Worm (Caenorhabditis elegans) whole organism, midembryonic: ENCODE measurements around the gene dcaf-1.

Source experiments
- T22C8.4 ChIP-seq: fragments of 200-800 bp; sonication (Bioruptor generic); IDR thresholded peaks from 2 replicates; pipeline ENCODE4 v1.3.6; 2022; ENCODE audit warnings: missing genetic modification characterization, missing compliant biosample characterization
- cog-1 ChIP-seq: sonication (generic microtip); optimal IDR thresholded peaks from 2 replicates; lab custom pipeline; 2016; ENCODE audit warnings: missing genetic modification characterization, missing compliant biosample characterization
- flt-1 ChIP-seq: fragments of 200-800 bp; sonication (Bioruptor generic); IDR thresholded peaks from 2 replicates; pipeline ENCODE4 v1.3.6; 2022; ENCODE audit warnings: missing genetic modification characterization, missing compliant biosample characterization
- klf-2 ChIP-seq: fragments of 200-800 bp; sonication (Bioruptor generic); conservative IDR thresholded peaks from 2 replicates; pipeline ENCODE4 v1.3.6; 2022; ENCODE audit warnings: missing genetic modification reagents, missing genetic modification characterization, missing compliant biosample characterization
- med-1 ChIP-seq: sonication (generic microtip); optimal IDR thresholded peaks from 2 replicates; lab custom pipeline; 2017; ENCODE audit warnings: missing genetic modification characterization, mild to moderate bottlenecking, missing compliant biosample characterization, antibody characterized with exemption, missing genetic modification reagents; ENCODE audit not compliant: insufficient read depth
- ref-1 ChIP-seq: fragments of 200-800 bp; sonication (Bioruptor generic); conservative IDR thresholded peaks from 2 replicates; pipeline ENCODE4 v1.3.6; 2022; ENCODE audit warnings: missing genetic modification reagents, missing genetic modification characterization, missing compliant biosample characterization
- tab-1 ChIP-seq: fragments of 200-800 bp; sonication (Bioruptor generic); IDR thresholded peaks from 2 replicates; pipeline ENCODE4 v1.3.6; 2022; ENCODE audit warnings: missing genetic modification characterization, missing compliant biosample characterization
- ztf-23 ChIP-seq: fragments of 200-800 bp; sonication (Bioruptor generic); IDR thresholded peaks from 2 replicates; pipeline ENCODE4 v1.3.6; 2022; ENCODE audit warnings: missing genetic modification reagents, missing genetic modification characterization, missing compliant biosample characterization
- ztf-29 ChIP-seq: fragments of 200-800 bp; sonication (Bioruptor generic); IDR thresholded peaks from 2 replicates; pipeline ENCODE4 v1.3.6; 2022; ENCODE audit warnings: missing genetic modification reagents, missing genetic modification characterization, missing compliant biosample characterization

Gene dcaf-1

ce11 chrIV:9735750-9736149 lies 29.2 kb upstream of the dcaf-1 start:
- no peak for TF ChIP-seq ztf-23 (GFP tag; lab: Robert Waterston, UW)
- TF ChIP-seq klf-2 (GFP tag; lab: Robert Waterston, UW): no peak
- TF ChIP-seq ref-1: no peak
- TF ChIP-seq flt-1 (GFP tag; lab: Robert Waterston, UW): no peak
- TF ChIP-seq tab-1 (GFP tag; lab: Robert Waterston, UW): no peak
- no peak for TF ChIP-seq cog-1
- TF ChIP-seq med-1 (GFP tag; lab: Kevin White, UChicago): no peak
- no peak for TF ChIP-seq ztf-29 (GFP tag; lab: Robert Waterston, UW)
- no peak for TF ChIP-seq T22C8.4 (GFP tag; lab: Robert Waterston, UW)

ce11 chrIV:9734861-9735260 lies 28.3 kb upstream of the dcaf-1 start:
- TF ChIP-seq klf-2 (GFP tag; lab: Robert Waterston, UW): no peak
- TF ChIP-seq med-1 (GFP tag; lab: Kevin White, UChicago): no peak
- no peak for TF ChIP-seq ref-1
- TF ChIP-seq cog-1: no peak
- TF ChIP-seq T22C8.4 (GFP tag; lab: Robert Waterston, UW): no peak
- TF ChIP-seq flt-1 (GFP tag; lab: Robert Waterston, UW): no peak
- no peak for TF ChIP-seq tab-1 (GFP tag; lab: Robert Waterston, UW)
- no peak for TF ChIP-seq ztf-23 (GFP tag; lab: Robert Waterston, UW)
- TF ChIP-seq ztf-29 (GFP tag; lab: Robert Waterston, UW): no peak

- TF ChIP-seq ref-1 (no peak), flt-1 (GFP tag; lab: Robert Waterston, UW) (no peak), cog-1 (no peak), tab-1 (GFP tag; lab: Robert Waterston, UW) (no peak), med-1 (GFP tag; lab: Kevin White, UChicago) (no peak), ztf-23 (GFP tag; lab: Robert Waterston, UW) (no peak), ztf-29 (GFP tag; lab: Robert Waterston, UW) (no peak), klf-2 (GFP tag; lab: Robert Waterston, UW) (no peak), T22C8.4 (GFP tag; lab: Robert Waterston, UW) (no peak)
These were observed 27.4 kb upstream of the dcaf-1 start for ce11 chrIV:9733904-9734303.

ce11 chrIV:9728376-9728775 lies 21.9 kb upstream of the dcaf-1 start, which contains the start of gene nhr-100:
Gene nhr-100 (plus strand): TSS chrIV:9728676.
- TF ChIP-seq tab-1 (GFP tag; lab: Robert Waterston, UW) (no peak), T22C8.4 (GFP tag; lab: Robert Waterston, UW) (no peak), flt-1 (GFP tag; lab: Robert Waterston, UW) (no peak), klf-2 (GFP tag; lab: Robert Waterston, UW) (no peak), ztf-29 (GFP tag; lab: Robert Waterston, UW) (no peak), ref-1 (no peak), cog-1 (no peak), ztf-23 (GFP tag; lab: Robert Waterston, UW) (no peak), med-1 (GFP tag; lab: Kevin White, UChicago) (no peak)

- TF ChIP-seq cog-1 (no peak), klf-2 (GFP tag; lab: Robert Waterston, UW) (no peak)
These were observed 20.7 kb upstream of the dcaf-1 start for ce11 chrIV:9727217-9727616.

ce11 chrIV:9725468-9725985 lies 19.0 kb upstream of the dcaf-1 start:
- TF ChIP-seq klf-2 (GFP tag; lab: Robert Waterston, UW) (no peak), ref-1 (no peak), cog-1 (no peak), flt-1 (GFP tag; lab: Robert Waterston, UW) (no peak), ztf-29 (GFP tag; lab: Robert Waterston, UW) (no peak), tab-1 (GFP tag; lab: Robert Waterston, UW) (no peak), med-1 (GFP tag; lab: Kevin White, UChicago) (no peak), T22C8.4 (GFP tag; lab: Robert Waterston, UW) (no peak), ztf-23 (GFP tag; lab: Robert Waterston, UW) (no peak)

- TF ChIP-seq ref-1 (no peak), T22C8.4 (GFP tag; lab: Robert Waterston, UW) (no peak), flt-1 (GFP tag; lab: Robert Waterston, UW) (no peak), ztf-29 (GFP tag; lab: Robert Waterston, UW) (no peak), ztf-23 (GFP tag; lab: Robert Waterston, UW) (no peak), klf-2 (GFP tag; lab: Robert Waterston, UW) (no peak), cog-1 (no peak), tab-1 (GFP tag; lab: Robert Waterston, UW) (no peak), med-1 (GFP tag; lab: Kevin White, UChicago) (no peak)
These were observed 18.4 kb upstream of the dcaf-1 start, which contains the start of the genes nhr-138 and C28D4.18 for ce11 chrIV:9724948-9725347. Gene nhr-138 (plus strand): TSS chrIV:9725251. Gene C28D4.18 (plus strand): TSS chrIV:9725280.

- TF ChIP-seq klf-2 (GFP tag; lab: Robert Waterston, UW) (no peak), ztf-29 (GFP tag; lab: Robert Waterston, UW) (no peak), tab-1 (GFP tag; lab: Robert Waterston, UW) (no peak), ztf-23 (GFP tag; lab: Robert Waterston, UW) (no peak)
These were observed 16.7 kb upstream of the dcaf-1 start for ce11 chrIV:9723185-9723584.

- TF ChIP-seq ztf-29 (GFP tag; lab: Robert Waterston, UW): no peak
- TF ChIP-seq cog-1: peak; percentile 9
- no peak for TF ChIP-seq med-1 (GFP tag; lab: Kevin White, UChicago)
These were observed 11.9 kb upstream of the dcaf-1 start for ce11 chrIV:9718396-9718795.

ce11 chrIV:9717844-9718243 lies 11.3 kb upstream of the dcaf-1 start:
- TF ChIP-seq ztf-29 (GFP tag; lab: Robert Waterston, UW): no peak
- TF ChIP-seq ref-1: no peak
- no peak for TF ChIP-seq med-1 (GFP tag; lab: Kevin White, UChicago)
- TF ChIP-seq klf-2 (GFP tag; lab: Robert Waterston, UW): no peak
- TF ChIP-seq tab-1 (GFP tag; lab: Robert Waterston, UW): no peak
- TF ChIP-seq ztf-23 (GFP tag; lab: Robert Waterston, UW): no peak
- no peak for TF ChIP-seq cog-1
- TF ChIP-seq flt-1 (GFP tag; lab: Robert Waterston, UW): no peak
- no peak for TF ChIP-seq T22C8.4 (GFP tag; lab: Robert Waterston, UW)
